Fruit fly (Drosophila melanogaster): ENCODE data around the gene CG12402.

Gene CG12402

dm6 chr3R:14157331-14157730 lies 49.2 kb upstream of the CG12402 start, which contains the start of gene CG31533:
Gene CG31533 (minus strand): TSS chr3R:14157431.
- TF ChIP-seq oc (tag; optimal IDR thresholded peaks at IDR 0.05) (no peak), CG2120 (GFP tag; optimal IDR thresholded peaks at IDR 0.05) (no peak), CG10654 (GFP tag; optimal IDR thresholded peaks at IDR 0.05) (no peak), grau (tag; optimal IDR thresholded peaks at IDR 0.05) (no peak), trh (GFP tag; optimal IDR thresholded peaks at IDR 0.05) (no peak), CG14667 (GFP tag; IDR thresholded peaks at IDR 0.05) (no peak), ase (GFP tag; IDR thresholded peaks at IDR 0.05) (no peak), fd96Cb (tag; optimal IDR thresholded peaks at IDR 0.05) (no peak)

- TF ChIP-seq Jarid2 (GFP tag; optimal IDR thresholded peaks at IDR 0.05) (no peak), stc (GFP tag; IDR thresholded peaks at IDR 0.05) (no peak), H15 (GFP tag; IDR thresholded peaks at IDR 0.05) (no peak), Ets97D (GFP tag; optimal IDR thresholded peaks at IDR 0.05) (no peak), Ssrp (tag; optimal IDR thresholded peaks at IDR 0.05) (no peak), inv (GFP tag; IDR thresholded peaks at IDR 0.05; ENCODE audit: partially characterized antibody) (no peak), Neu2 (GFP tag; optimal IDR thresholded peaks at IDR 0.05; ENCODE audit: borderline replicate concordance) (no peak), ems (GFP tag; optimal IDR thresholded peaks at IDR 0.05) (no peak), Asciz (GFP tag; optimal IDR thresholded peaks at IDR 0.05) (no peak), HmgD (GFP tag; optimal IDR thresholded peaks at IDR 0.05) (no peak), Xrp1 (GFP tag; IDR thresholded peaks at IDR 0.05) (no peak)
Measured at dm6 chr3R:14154341-14154740, 46.2 kb upstream of the CG12402 start, which contains the start of gene CG44215. Gene CG44215 (minus strand): TSS chr3R:14154441.

- TF ChIP-seq mirr (GFP tag; optimal IDR thresholded peaks at IDR 0.05) (no peak), Xrp1 (GFP tag; IDR thresholded peaks at IDR 0.05) (no peak), gem (tag; optimal IDR thresholded peaks at IDR 0.05) (no peak), Dip3 (GFP tag; optimal IDR thresholded peaks at IDR 0.05) (no peak), CG7372 (GFP tag; IDR thresholded peaks at IDR 0.05) (no peak), onecut (GFP tag; IDR thresholded peaks at IDR 0.05) (no peak), nmo (GFP tag; optimal IDR thresholded peaks at IDR 0.05) (no peak), CG31365 (tag; optimal IDR thresholded peaks at IDR 0.05) (no peak), unc-4 (GFP tag; IDR thresholded peaks at IDR 0.05; ENCODE audit: partially characterized antibody) (no peak), Dll (GFP tag; IDR thresholded peaks at IDR 0.05; ENCODE audit: partially characterized antibody) (no peak), dimm (GFP tag; IDR thresholded peaks at IDR 0.05) (no peak), slou (GFP tag; optimal IDR thresholded peaks at IDR 0.05) (no peak), CG7963 (GFP tag; IDR thresholded peaks at IDR 0.05; ENCODE audit: partially characterized antibody) (no peak), Atf6 (GFP tag; IDR thresholded peaks at IDR 0.05) (no peak), peb (GFP tag; IDR thresholded peaks at IDR 0.05) (no peak), CG33213 (GFP tag; optimal IDR thresholded peaks at IDR 0.05) (no peak)
Measured at dm6 chr3R:14153729-14154128, 45.6 kb upstream of the CG12402 start, which contains the start of gene Recs1. Gene Recs1 (minus strand): TSS chr3R:14153829.

dm6 chr3R:14152550-14152949 lies 44.4 kb upstream of the CG12402 start, which contains the start of gene CG42500:
Gene CG42500 (minus strand): TSS chr3R:14152650.
- TF ChIP-seq trem (tag; optimal IDR thresholded peaks at IDR 0.05) (no peak), CG12219 (GFP tag; optimal IDR thresholded peaks at IDR 0.05) (no peak), CG10565 (GFP tag; optimal IDR thresholded peaks at IDR 0.05) (no peak), CG14710 (tag; optimal IDR thresholded peaks at IDR 0.05) (no peak), Sry-δ (GFP tag; optimal IDR thresholded peaks at IDR 0.05) (no peak), CG8765 (GFP tag; IDR thresholded peaks at IDR 0.05) (no peak), CG6854 (GFP tag; optimal IDR thresholded peaks at IDR 0.05) (no peak), Max (GFP tag; optimal IDR thresholded peaks at IDR 0.05) (no peak), sens-2 (GFP tag; IDR thresholded peaks at IDR 0.05) (no peak), amos (GFP tag; IDR thresholded peaks at IDR 0.05; ENCODE audit: partially characterized antibody) (no peak)
